Fruit fly (Drosophila melanogaster) whole organism, prepupa: ENCODE measurements around the gene CG1142.

ENCODE experiments used
- Blimp-1 ChIP-seq: fragments of 200-800 bp; sonication (Bioruptor generic); optimal IDR thresholded peaks from 3 replicates; lab custom pipeline; 2017; ENCODE audit warnings: missing biosample characterization, missing genetic modification characterization, mild to moderate bottlenecking, moderate library complexity, missing genetic modification reagents
- CG10669 ChIP-seq: fragments of 200-800 bp; sonication (Bioruptor generic); optimal IDR thresholded peaks from 3 replicates; lab custom pipeline; 2018; ENCODE audit warnings: missing biosample characterization, mild to moderate bottlenecking, missing genetic modification characterization, moderate library complexity
- CG6163 ChIP-seq: fragments of 200-800 bp; sonication (Bioruptor generic); IDR thresholded peaks from 3 replicates; pipeline ENCODE4 v1.3.6; 2022; ENCODE audit warnings: missing biosample characterization, missing genetic modification characterization
- Eip75B ChIP-seq: fragments of 200-800 bp; sonication (Bioruptor generic); optimal IDR thresholded peaks from 3 replicates; lab custom pipeline; 2016; ENCODE audit warnings: missing biosample characterization, missing genetic modification characterization
- Lpt ChIP-seq: fragments of 200-800 bp; sonication (Bioruptor generic); optimal IDR thresholded peaks from 3 replicates; lab custom pipeline; 2016; ENCODE audit warnings: missing biosample characterization, missing genetic modification characterization
- esn ChIP-seq: fragments of 200-800 bp; sonication (Bioruptor generic); optimal IDR thresholded peaks from 2 replicates; lab custom pipeline; 2016; ENCODE audit warnings: missing biosample characterization, mild to moderate bottlenecking, missing genetic modification characterization, moderate library complexity
- vri ChIP-seq: fragments of 200-800 bp; sonication (Bioruptor generic); optimal IDR thresholded peaks from 3 replicates; lab custom pipeline; 2016; ENCODE audit warnings: missing biosample characterization, mild to moderate bottlenecking, missing genetic modification characterization

DNA sequence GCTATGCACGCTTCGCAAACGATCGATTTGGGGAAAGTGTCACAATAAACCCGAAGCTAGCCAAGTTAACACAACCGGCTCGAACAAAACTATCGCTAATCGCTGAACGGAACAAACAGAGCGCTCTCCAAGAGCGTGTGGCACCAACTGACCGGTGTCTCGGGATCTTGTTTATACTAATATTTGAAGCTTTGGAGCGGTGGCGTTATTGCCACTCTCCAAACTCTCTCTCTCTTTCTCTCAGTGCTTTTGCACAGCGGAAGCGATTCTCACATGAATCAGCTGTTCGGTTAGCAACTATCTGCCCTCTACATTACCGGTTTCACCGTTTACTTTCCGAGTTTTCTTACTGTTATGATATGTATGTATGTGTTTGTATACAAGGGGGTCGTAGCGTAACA is 17.9 kb upstream of the CG1142 start:
- no peak for TF ChIP-seq esn (GFP tag; lab: Kevin White, UChicago)
- no peak for TF ChIP-seq Eip75B (GFP tag; lab: Kevin White, UChicago)
- no peak for TF ChIP-seq vri (GFP tag; lab: Kevin White, UChicago)
- TF ChIP-seq CG10669 (GFP tag; lab: Kevin White, UChicago), result no peak
- TF ChIP-seq Lpt (GFP tag; lab: Kevin White, UChicago), result no peak
- no peak for TF ChIP-seq CG6163
- TF ChIP-seq Blimp-1 (GFP tag; lab: Kevin White, UChicago), result no peak
